Worm (Caenorhabditis elegans) whole organism, midembryonic: ENCODE measurements around the gene let-19.

Experiments used
- T22C8.4 ChIP-seq: fragments of 200-800 bp; sonication (Bioruptor generic); IDR thresholded peaks from 2 replicates; pipeline ENCODE4 v1.3.6; 2022; ENCODE audit warnings: missing genetic modification characterization, missing compliant biosample characterization
- cog-1 ChIP-seq: sonication (generic microtip); optimal IDR thresholded peaks from 2 replicates; lab custom pipeline; 2016; ENCODE audit warnings: missing genetic modification characterization, missing compliant biosample characterization
- flt-1 ChIP-seq: fragments of 200-800 bp; sonication (Bioruptor generic); IDR thresholded peaks from 2 replicates; pipeline ENCODE4 v1.3.6; 2022; ENCODE audit warnings: missing genetic modification characterization, missing compliant biosample characterization
- klf-2 ChIP-seq: fragments of 200-800 bp; sonication (Bioruptor generic); conservative IDR thresholded peaks from 2 replicates; pipeline ENCODE4 v1.3.6; 2022; ENCODE audit warnings: missing genetic modification reagents, missing genetic modification characterization, missing compliant biosample characterization
- med-1 ChIP-seq: sonication (generic microtip); optimal IDR thresholded peaks from 2 replicates; lab custom pipeline; 2017; ENCODE audit warnings: missing genetic modification characterization, mild to moderate bottlenecking, missing compliant biosample characterization, antibody characterized with exemption, missing genetic modification reagents; ENCODE audit not compliant: insufficient read depth
- ref-1 ChIP-seq: fragments of 200-800 bp; sonication (Bioruptor generic); conservative IDR thresholded peaks from 2 replicates; pipeline ENCODE4 v1.3.6; 2022; ENCODE audit warnings: missing genetic modification reagents, missing genetic modification characterization, missing compliant biosample characterization
- ztf-23 ChIP-seq: fragments of 200-800 bp; sonication (Bioruptor generic); IDR thresholded peaks from 2 replicates; pipeline ENCODE4 v1.3.6; 2022; ENCODE audit warnings: missing genetic modification reagents, missing genetic modification characterization, missing compliant biosample characterization
- ztf-29 ChIP-seq: fragments of 200-800 bp; sonication (Bioruptor generic); IDR thresholded peaks from 2 replicates; pipeline ENCODE4 v1.3.6; 2022; ENCODE audit warnings: missing genetic modification reagents, missing genetic modification characterization, missing compliant biosample characterization

- no peak for TF ChIP-seq flt-1 (GFP tag; lab: Robert Waterston, UW)
- no peak for TF ChIP-seq ztf-23 (GFP tag; lab: Robert Waterston, UW)
- TF ChIP-seq cog-1 (tag; lab: Kevin White, UChicago), result no peak
- TF ChIP-seq klf-2 (GFP tag; lab: Robert Waterston, UW), result no peak
- no peak for TF ChIP-seq T22C8.4 (GFP tag; lab: Robert Waterston, UW)
- TF ChIP-seq ref-1, result no peak
- no peak for TF ChIP-seq med-1 (GFP tag; lab: Kevin White, UChicago)
- TF ChIP-seq ztf-29, result no peak
Observed at ce11 chrII:8788752-8789151, 18.0 kb downstream of the let-19 start.
